Worm (Caenorhabditis elegans): ENCODE results near the gene C05G5.5.

ce11 chrX:14797405-14797804, 36.5 kb upstream of the C05G5.5 start:
- no peak for TF ChIP-seq egl-27 (tag; optimal IDR thresholded peaks at IDR 0.05)
- no peak for TF ChIP-seq nhr-237 (tag; optimal IDR thresholded peaks at IDR 0.05)
- TF ChIP-seq lin-13 (GFP tag; optimal IDR thresholded peaks at IDR 0.05), result no peak
- TF ChIP-seq ztf-11 (tag; optimal IDR thresholded peaks at IDR 0.05), result no peak
- no peak for TF ChIP-seq unc-62 (GFP tag; optimal IDR thresholded peaks at IDR 0.05)
- TF ChIP-seq nhr-25 (tag; optimal IDR thresholded peaks at IDR 0.05), result no peak
- TF ChIP-seq dmd-4 (tag; optimal IDR thresholded peaks at IDR 0.05), result no peak
- no peak for TF ChIP-seq lin-39 (tag; optimal IDR thresholded peaks at IDR 0.05)
- TF ChIP-seq alr-1 (tag; optimal IDR thresholded peaks at IDR 0.05), result no peak
